Worm (Caenorhabditis elegans) whole organism, L1 larva: ENCODE measurements around the gene ptr-16.
A peak's percentile ranks its signal among the peaks of the same experiment; 100 is the strongest.

ENCODE experiments used
- C16A3.4 ChIP-seq: fragments of 150-350 bp; optimal IDR thresholded peaks from 2 replicates; lab custom pipeline; 2014; ENCODE audit warnings: missing biosample characterization, missing genetic modification characterization
- C34B4.2 ChIP-seq: sonication (generic microtip); optimal IDR thresholded peaks from 2 replicates; lab custom pipeline; 2017; ENCODE audit warnings: mild to moderate bottlenecking, missing genetic modification characterization, missing compliant biosample characterization
- F16B12.6 ChIP-seq: fragments of 150-350 bp; optimal IDR thresholded peaks from 2 replicates; lab custom pipeline; 2014; ENCODE audit warnings: missing biosample characterization, missing genetic modification characterization
- Y116A8C.19 ChIP-seq: sonication (generic microtip); optimal IDR thresholded peaks from 2 replicates; lab custom pipeline; 2016; ENCODE audit warnings: missing compliant biosample characterization, missing genetic modification characterization, borderline replicate concordance
- alr-1 ChIP-seq: fragments of 200-800 bp; sonication (Bioruptor generic); optimal IDR thresholded peaks from 2 replicates; lab custom pipeline; 2018; ENCODE audit warnings: borderline replicate concordance, mild to moderate bottlenecking, missing genetic modification characterization, missing compliant biosample characterization
- ceh-82 ChIP-seq, 3 experiments: fragments of 150-350 bp in 1 of 3; sonication (generic microtip) in 2 of 3; optimal IDR thresholded peaks; 2 replicates each; lab custom pipeline; 2014 to 2017; ENCODE audit warnings: missing biosample characterization in 3 of 3, missing genetic modification characterization in 3 of 3
- ceh-88 ChIP-seq: fragments of 200-800 bp; sonication (Bioruptor generic); IDR thresholded peaks from 2 replicates; pipeline ENCODE4 v1.3.6; 2022; ENCODE audit warnings: missing genetic modification characterization, missing compliant biosample characterization
- dpl-1 ChIP-seq, 3 experiments: fragments of 150-350 bp in 2 of 3; sonication (generic microtip) in 1 of 3; optimal IDR thresholded peaks; 2 replicates each; lab custom pipeline; 2014 to 2017; ENCODE audit warnings: missing biosample characterization in 3 of 3, missing genetic modification characterization in 3 of 3, missing genetic modification reagents in 3 of 3
- dsc-1 ChIP-seq: sonication (generic microtip); optimal IDR thresholded peaks from 2 replicates; lab custom pipeline; 2016; ENCODE audit warnings: mild to moderate bottlenecking, missing genetic modification characterization, missing compliant biosample characterization
- efl-1 ChIP-seq, 4 experiments: fragments of 150-350 bp; optimal IDR thresholded peaks in 3 of 4; peaks in 1 of 4; 1 replicate in 1 of 4; 2 replicates in 3 of 4; lab custom pipeline; 2014; ENCODE audit warnings: missing biosample characterization in 2 of 4, missing genetic modification characterization in 2 of 4, missing genetic modification reagents in 2 of 4
- egl-13 ChIP-seq: sonication (generic microtip); optimal IDR thresholded peaks from 2 replicates; lab custom pipeline; 2016; ENCODE audit warnings: missing genotype, missing genetic modification reagents, missing genetic modification characterization, missing compliant biosample characterization
- egl-27 ChIP-seq, 2 experiments: fragments of 150-350 bp in 1 of 2; sonication (generic microtip); optimal IDR thresholded peaks; 3 replicates each; lab custom pipeline; 2017 to 2018; ENCODE audit warnings: missing biosample characterization in 2 of 2, missing genetic modification characterization in 2 of 2, missing genetic modification reagents in 2 of 2
- elt-2 ChIP-seq: sonication (generic microtip); optimal IDR thresholded peaks from 2 replicates; lab custom pipeline; 2016; ENCODE audit warnings: missing genetic modification characterization, mild to moderate bottlenecking, inconsistent platforms, missing compliant biosample characterization, missing genetic modification reagents
- elt-3 ChIP-seq, 6 experiments: fragments of 150-350 bp in 1 of 6; sonication (generic microtip); optimal IDR thresholded peaks; 2 replicates each; lab custom pipeline; 2017 to 2018; ENCODE audit warnings: missing biosample characterization in 6 of 6, missing genetic modification characterization in 6 of 6, inconsistent platforms in 1 of 6
- fkh-10 ChIP-seq: sonication (generic microtip); optimal IDR thresholded peaks from 2 replicates; lab custom pipeline; 2017; ENCODE audit warnings: missing biosample characterization, missing genetic modification reagents, missing genetic modification characterization
- fkh-8 ChIP-seq: sonication (generic microtip); optimal IDR thresholded peaks from 2 replicates; lab custom pipeline; 2016; ENCODE audit warnings: mild to moderate bottlenecking, missing genetic modification characterization, missing compliant biosample characterization
- fos-1 ChIP-seq: fragments of 150-350 bp; optimal IDR thresholded peaks from 2 replicates; lab custom pipeline; 2014; ENCODE audit warnings: missing biosample characterization, missing genetic modification characterization
- hlh-4 ChIP-seq: sonication (generic microtip); optimal IDR thresholded peaks from 2 replicates; lab custom pipeline; 2016; ENCODE audit warnings: mild to moderate bottlenecking, missing genetic modification characterization, missing compliant biosample characterization
- isw-1 ChIP-seq: fragments of 200-800 bp; sonication (Bioruptor generic); IDR thresholded peaks from 2 replicates; pipeline ENCODE4 v1.3.6; 2022; ENCODE audit warnings: missing genetic modification characterization, missing compliant biosample characterization
- jun-1 ChIP-seq: fragments of 150-350 bp; optimal IDR thresholded peaks from 2 replicates; lab custom pipeline; 2014; ENCODE audit warnings: missing biosample characterization, missing genetic modification reagents, missing genetic modification characterization
- lin-13 ChIP-seq: fragments of 150-350 bp; optimal IDR thresholded peaks from 2 replicates; lab custom pipeline; 2014; ENCODE audit warnings: missing biosample characterization, missing genetic modification reagents, missing genetic modification characterization
- lin-14 ChIP-seq: fragments of 200-800 bp; sonication (Bioruptor generic); optimal IDR thresholded peaks from 2 replicates; lab custom pipeline; 2018; ENCODE audit warnings: mild to moderate bottlenecking, missing genetic modification characterization, moderate library complexity, missing compliant biosample characterization
- lin-15B ChIP-seq: fragments of 150-350 bp; sonication (generic microtip); optimal IDR thresholded peaks from 3 replicates; lab custom pipeline; 2014; ENCODE audit warnings: missing biosample characterization, missing genetic modification characterization
- lin-35 ChIP-seq, 2 experiments: fragments of 150-350 bp; optimal IDR thresholded peaks; 2 replicates each; lab custom pipeline; 2014; ENCODE audit warnings: missing biosample characterization in 2 of 2, missing genetic modification characterization in 2 of 2, missing genetic modification reagents in 2 of 2
- lir-3 ChIP-seq: sonication (generic microtip); optimal IDR thresholded peaks from 2 replicates; lab custom pipeline; 2016; ENCODE audit warnings: mild to moderate bottlenecking, missing genetic modification characterization, moderate library complexity, missing compliant biosample characterization; ENCODE audit not compliant: poor library complexity
- lsy-2 ChIP-seq, 2 experiments: fragments of 150-350 bp; optimal IDR thresholded peaks; 2 replicates each; lab custom pipeline; 2014; ENCODE audit warnings: missing biosample characterization in 2 of 2, missing genetic modification characterization in 2 of 2
- mab-9 ChIP-seq: fragments of 200-800 bp; sonication (Bioruptor generic); IDR thresholded peaks from 2 replicates; pipeline ENCODE4 v1.3.6; 2022; ENCODE audit warnings: missing genetic modification reagents, missing genetic modification characterization, missing compliant biosample characterization
- mdl-1 ChIP-seq, 2 experiments: fragments of 150-350 bp; optimal IDR thresholded peaks; 2 replicates each; lab custom pipeline; 2014 to 2017; ENCODE audit warnings: missing biosample characterization in 2 of 2, missing genetic modification characterization in 2 of 2, inconsistent platforms in 1 of 2
- mep-1 ChIP-seq: fragments of 150-350 bp; optimal IDR thresholded peaks from 2 replicates; lab custom pipeline; 2014; ENCODE audit warnings: missing biosample characterization, missing genetic modification characterization
- nhr-11 ChIP-seq: fragments of 150-350 bp; optimal IDR thresholded peaks from 2 replicates; lab custom pipeline; 2014; ENCODE audit warnings: missing biosample characterization, missing genetic modification characterization
- nhr-19 ChIP-seq: fragments of 200-800 bp; sonication (Bioruptor generic); conservative IDR thresholded peaks from 2 replicates; pipeline ENCODE4 v1.3.6; 2022; ENCODE audit warnings: missing genetic modification characterization, missing compliant biosample characterization
- nhr-20 ChIP-seq: sonication (generic microtip); optimal IDR thresholded peaks from 2 replicates; lab custom pipeline; 2016; ENCODE audit warnings: mild to moderate bottlenecking, missing genetic modification characterization, missing compliant biosample characterization
- nhr-47 ChIP-seq: sonication (generic microtip); optimal IDR thresholded peaks from 2 replicates; lab custom pipeline; 2016; ENCODE audit warnings: mild to moderate bottlenecking, missing genetic modification characterization, moderate library complexity, missing compliant biosample characterization
- nhr-71 ChIP-seq: sonication (generic microtip); optimal IDR thresholded peaks from 2 replicates; lab custom pipeline; 2016; ENCODE audit warnings: mild to moderate bottlenecking, missing genetic modification characterization, moderate library complexity, missing compliant biosample characterization
- nhr-85 ChIP-seq: sonication (generic microtip); peaks from one replicate; lab custom pipeline; 2016; ENCODE audit warnings: missing genetic modification characterization, inconsistent platforms, missing compliant biosample characterization
- pax-3 ChIP-seq: fragments of 200-800 bp; sonication (Bioruptor generic); optimal IDR thresholded peaks from 2 replicates; lab custom pipeline; 2018; ENCODE audit warnings: mild to moderate bottlenecking, missing genetic modification characterization, moderate library complexity, missing compliant biosample characterization
- rnt-1 ChIP-seq: sonication (generic microtip); optimal IDR thresholded peaks from 2 replicates; lab custom pipeline; 2016; ENCODE audit warnings: mild to moderate bottlenecking, missing genetic modification characterization, moderate library complexity, missing compliant biosample characterization
- skn-1 ChIP-seq: fragments of 150-350 bp; optimal IDR thresholded peaks from 2 replicates; lab custom pipeline; 2014; ENCODE audit warnings: missing biosample characterization, missing genetic modification characterization
- sup-37 ChIP-seq: fragments of 200-800 bp; sonication (Bioruptor generic); optimal IDR thresholded peaks from 2 replicates; lab custom pipeline; 2018; ENCODE audit warnings: mild to moderate bottlenecking, missing genetic modification characterization, missing compliant biosample characterization
- swsn-7 ChIP-seq: sonication (generic microtip); optimal IDR thresholded peaks from 2 replicates; lab custom pipeline; 2016; ENCODE audit warnings: missing genetic modification characterization, missing compliant biosample characterization
- tlp-1 ChIP-seq: fragments of 150-350 bp; optimal IDR thresholded peaks from 2 replicates; lab custom pipeline; 2014; ENCODE audit warnings: missing biosample characterization, missing genetic modification characterization
- unc-130 ChIP-seq: fragments of 150-350 bp; optimal IDR thresholded peaks from 2 replicates; lab custom pipeline; 2017; ENCODE audit warnings: missing biosample characterization, missing genetic modification characterization, inconsistent platforms
- unc-86 ChIP-seq: sonication (generic microtip); optimal IDR thresholded peaks from 2 replicates; lab custom pipeline; 2016; ENCODE audit warnings: missing genetic modification characterization, missing compliant biosample characterization
- unc-98 ChIP-seq: fragments of 200-800 bp; sonication (Bioruptor generic); IDR thresholded peaks from 2 replicates; pipeline ENCODE4 v1.3.6; 2022; ENCODE audit warnings: missing genetic modification characterization, missing compliant biosample characterization
- xbp-1 ChIP-seq: sonication (generic microtip); optimal IDR thresholded peaks from 2 replicates; lab custom pipeline; 2016; ENCODE audit warnings: missing genetic modification characterization, missing compliant biosample characterization
- zag-1 ChIP-seq: fragments of 150-350 bp; optimal IDR thresholded peaks from 2 replicates; lab custom pipeline; 2014; ENCODE audit warnings: missing biosample characterization, missing genetic modification characterization
- ztf-11 ChIP-seq, 2 experiments: sonication (generic microtip); optimal IDR thresholded peaks; 2 replicates each; lab custom pipeline; 2016 to 2017; ENCODE audit warnings: missing genetic modification characterization in 2 of 2, missing biosample characterization in 1 of 2, missing compliant biosample characterization in 1 of 2
- ztf-4 ChIP-seq: fragments of 150-350 bp; optimal IDR thresholded peaks from 2 replicates; lab custom pipeline; 2014; ENCODE audit warnings: missing biosample characterization, missing genetic modification characterization

ptr-16 gene

DNA sequence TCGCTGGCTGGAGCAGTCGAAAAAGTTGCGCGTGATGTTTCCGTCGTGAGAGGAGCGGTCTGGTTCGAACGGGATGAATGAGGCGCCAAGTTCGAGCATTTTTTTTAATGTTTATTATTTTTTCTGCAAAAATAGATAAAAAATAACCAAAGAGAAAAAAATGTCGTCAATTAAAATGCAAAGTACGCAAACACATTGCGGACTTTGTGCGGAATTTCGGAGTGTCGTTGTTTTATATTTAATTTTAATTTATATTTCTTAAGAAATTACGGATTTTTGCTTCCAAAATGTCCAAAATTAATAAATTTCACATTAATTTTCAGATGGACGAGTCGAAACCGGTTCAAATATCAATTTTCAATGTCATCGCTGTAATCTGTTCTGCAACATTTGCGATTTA, 30.5 kb downstream of the ptr-16 start, which contains the start of the genes wrb-1 and Y50D4A.4 (continued):
- TF ChIP-seq ztf-11 (tag; optimal IDR thresholded peaks at IDR 0.05; lab: Kevin White, UChicago) (peak in 1 of 2 experiments; percentile 22), tlp-1 (tag; lab: Kevin White, UChicago) (no peak), nhr-71 (tag; lab: Kevin White, UChicago) (peak; percentile 79), jun-1 (tag; lab: Kevin White, UChicago) (peak; percentile 5), F16B12.6 (tag; lab: Kevin White, UChicago) (peak; percentile 93), elt-3 (tag; optimal IDR thresholded peaks at IDR 0.05; lab: Kevin White, UChicago) (peak in 2 of 6 experiments; percentile 41 to 72), swsn-7 (tag; lab: Kevin White, UChicago) (peak; percentile 82), nhr-11 (no peak), skn-1 (peak; percentile 55), nhr-85 (tag; lab: Kevin White, UChicago) (no peak), elt-2 (no peak), fos-1 (tag; lab: Kevin White, UChicago) (no peak), unc-86 (peak; percentile 49), C34B4.2 (no peak), fkh-10 (GFP tag; lab: Kevin White, UChicago) (no peak), alr-1 (tag; lab: Kevin White, UChicago) (no peak), lir-3 (tag; lab: Kevin White, UChicago) (no peak), egl-27 (tag; optimal IDR thresholded peaks at IDR 0.05; lab: Kevin White, UChicago) (no peak), xbp-1 (tag; lab: Kevin White, UChicago) (peak; percentile 85), C16A3.4 (tag; lab: Kevin White, UChicago) (peak; percentile 69), rnt-1 (no peak), ceh-82 (tag; optimal IDR thresholded peaks at IDR 0.05; lab: Kevin White, UChicago) (peak; percentile 52 to 71 (median 70)), lsy-2 (tag; optimal IDR thresholded peaks at IDR 0.05; lab: Kevin White, UChicago) (peak; percentile 80 to 85), mab-9 (no peak), mep-1 (tag; lab: Kevin White, UChicago) (peak; percentile 95), ztf-4 (tag; lab: Kevin White, UChicago) (no peak), zag-1 (no peak), lin-15B (peak; percentile 76), dsc-1 (tag; lab: Kevin White, UChicago) (peak; percentile 75), mdl-1 (tag; optimal IDR thresholded peaks at IDR 0.05; lab: Kevin White, UChicago) (no peak), Y116A8C.19 (tag; lab: Kevin White, UChicago) (no peak), lin-13 (GFP tag; lab: Kevin White, UChicago) (no peak), unc-130 (peak; percentile 95), sup-37 (GFP tag; lab: Kevin White, UChicago) (no peak), hlh-4 (tag; lab: Kevin White, UChicago) (no peak)

ce11 chrV:1197064-1197724, 31.7 kb downstream of the ptr-16 start:
- peak; percentile 71 for TF ChIP-seq nhr-85 (tag; lab: Kevin White, UChicago)
- TF ChIP-seq F16B12.6 (tag; lab: Kevin White, UChicago), result peak; percentile 34
- TF ChIP-seq lin-14, result peak; percentile 77
- peak; percentile 53 for TF ChIP-seq nhr-19 (GFP tag; lab: Robert Waterston, UW)
- peak; percentile 80 to 88 for TF ChIP-seq lin-35 (GFP tag; optimal IDR thresholded peaks at IDR 0.05; lab: Kevin White, UChicago)
- TF ChIP-seq ceh-82 (tag; optimal IDR thresholded peaks at IDR 0.05; lab: Kevin White, UChicago), result peak in 2 of 3 experiments; percentile 8 to 28
- TF ChIP-seq xbp-1 (tag; lab: Kevin White, UChicago), result peak; percentile 34
- TF ChIP-seq pax-3 (tag; lab: Kevin White, UChicago), result peak; percentile 35
- peak; percentile 53 for TF ChIP-seq fkh-8 (tag; lab: Kevin White, UChicago)
- peak; percentile 83 to 90 for TF ChIP-seq efl-1 (optimal IDR thresholded peaks at IDR 0.05; lab: Kevin White, UChicago)
- TF ChIP-seq efl-1 (GFP tag; optimal IDR thresholded peaks at IDR 0.05 in 1 of 2; lab: Kevin White, UChicago), result peak; percentile 79 to 97
- TF ChIP-seq unc-98 (GFP tag; lab: Robert Waterston, UW), result peak; percentile 24; the same call in 1 of the 2 replicates
- TF ChIP-seq nhr-20 (tag; lab: Kevin White, UChicago), result peak; percentile 45
- TF ChIP-seq ceh-88, result peak; percentile 37; the same call in 1 of the 2 replicates
- TF ChIP-seq nhr-71 (tag; lab: Kevin White, UChicago), result peak; percentile 74
- TF ChIP-seq mab-9, result 0 out of 2 replicates have a peak, but pooled peaks have one; percentile 15
- TF ChIP-seq ztf-11 (tag; optimal IDR thresholded peaks at IDR 0.05; lab: Kevin White, UChicago), result peak in 1 of 2 experiments; percentile 72
- TF ChIP-seq egl-13 (tag; lab: Kevin White, UChicago), result peak; percentile 38
- TF ChIP-seq isw-1 (GFP tag; lab: Robert Waterston, UW), result peak; percentile 42
- TF ChIP-seq C16A3.4 (tag; lab: Kevin White, UChicago), result peak; percentile 35
- TF ChIP-seq lsy-2 (tag; optimal IDR thresholded peaks at IDR 0.05; lab: Kevin White, UChicago), result peak; percentile 33 to 60
- peak; percentile 61 for TF ChIP-seq unc-86
- peak; percentile 71 for TF ChIP-seq nhr-47 (tag; lab: Kevin White, UChicago)
- TF ChIP-seq swsn-7 (tag; lab: Kevin White, UChicago), result peak; percentile 52
- peak; percentile 45 to 84 (median 78) for TF ChIP-seq dpl-1 (GFP tag; optimal IDR thresholded peaks at IDR 0.05; lab: Kevin White, UChicago)
